Worm (Caenorhabditis elegans) whole organism, L4 larva: ENCODE measurements around the gene him-4.

Experiments used
- F10B5.3 ChIP-seq: sonication (generic microtip); optimal IDR thresholded peaks from 2 replicates; lab custom pipeline; 2016; ENCODE audit warnings: mild to moderate bottlenecking, missing genetic modification characterization, missing compliant biosample characterization
- F26F4.8 ChIP-seq: fragments of 200-800 bp; sonication (Bioruptor generic); conservative IDR thresholded peaks from 2 replicates; pipeline ENCODE4 v1.3.6; 2022; ENCODE audit warnings: missing genetic modification characterization, missing compliant biosample characterization
- F49E8.2 ChIP-seq: sonication (generic microtip); optimal IDR thresholded peaks from 2 replicates; lab custom pipeline; 2016; ENCODE audit warnings: missing compliant biosample characterization, mild to moderate bottlenecking, missing genetic modification characterization, borderline replicate concordance
- Y48G9A.11 ChIP-seq: fragments of 200-800 bp; sonication (Bioruptor generic); IDR thresholded peaks from 2 replicates; pipeline ENCODE4 v1.3.6; 2022; ENCODE audit warnings: missing genetic modification reagents, missing genetic modification characterization, missing compliant biosample characterization
- ZK337.2 ChIP-seq: fragments of 200-800 bp; sonication (Bioruptor generic); IDR thresholded peaks from 2 replicates; pipeline ENCODE4 v1.3.6; 2022; ENCODE audit warnings: missing genetic modification reagents, missing genetic modification characterization, missing compliant biosample characterization
- aha-1 ChIP-seq: fragments of 150-350 bp; peaks from one replicate; lab custom pipeline; 2014; ENCODE audit warnings: missing biosample characterization, missing genetic modification characterization
- aly-2 ChIP-seq: sonication (generic microtip); optimal IDR thresholded peaks from 2 replicates; lab custom pipeline; 2018; ENCODE audit warnings: missing biosample characterization, missing genetic modification characterization
- ceh-20 ChIP-seq: fragments of 200-800 bp; sonication (Bioruptor generic); IDR thresholded peaks from 2 replicates; pipeline ENCODE4 v1.3.6; 2022; ENCODE audit warnings: missing genetic modification reagents, missing genetic modification characterization, missing compliant biosample characterization
- ceh-32 ChIP-seq: sonication (generic microtip); optimal IDR thresholded peaks from 2 replicates; lab custom pipeline; 2016; ENCODE audit warnings: mild to moderate bottlenecking, missing genetic modification characterization, missing compliant biosample characterization; ENCODE audit not compliant: poor library complexity
- ceh-62 ChIP-seq: sonication (generic microtip); optimal IDR thresholded peaks from 2 replicates; lab custom pipeline; 2017; ENCODE audit warnings: missing biosample characterization, missing genetic modification characterization
- ceh-82 ChIP-seq: sonication (generic microtip); optimal IDR thresholded peaks from 2 replicates; lab custom pipeline; 2017; ENCODE audit warnings: missing biosample characterization, missing genetic modification characterization
- ctbp-1 ChIP-seq: fragments of 200-800 bp; sonication (Bioruptor generic); IDR thresholded peaks from 2 replicates; pipeline ENCODE4 v1.3.6; 2022; ENCODE audit warnings: missing genetic modification reagents, missing genetic modification characterization, missing compliant biosample characterization
- daf-16 ChIP-seq, 3 experiments: sonication (generic microtip); optimal IDR thresholded peaks; 2 replicates each; lab custom pipeline; 2016 to 2017; ENCODE audit warnings: missing genetic modification characterization in 3 of 3, missing genetic modification reagents in 3 of 3, mild to moderate bottlenecking in 2 of 3, missing compliant biosample characterization in 2 of 3, missing biosample characterization in 1 of 3, moderate library complexity in 1 of 3
- dmd-6 ChIP-seq: fragments of 200-800 bp; sonication (Bioruptor generic); IDR thresholded peaks from 2 replicates; pipeline ENCODE4 v1.3.6; 2022; ENCODE audit warnings: missing genetic modification reagents, missing genetic modification characterization, missing compliant biosample characterization
- dmd-8 ChIP-seq: fragments of 200-800 bp; sonication (Bioruptor generic); IDR thresholded peaks from 2 replicates; pipeline ENCODE4 v1.3.6; 2022; ENCODE audit warnings: missing genetic modification characterization, missing compliant biosample characterization
- dve-1 ChIP-seq: sonication (generic microtip); optimal IDR thresholded peaks from 2 replicates; lab custom pipeline; 2017; ENCODE audit warnings: antibody characterized with exemption, mild to moderate bottlenecking, missing genetic modification characterization, missing compliant biosample characterization; ENCODE audit not compliant: insufficient read depth
- fkh-10 ChIP-seq: fragments of 150-350 bp; optimal IDR thresholded peaks from 2 replicates; lab custom pipeline; 2014; ENCODE audit warnings: missing biosample characterization, missing genetic modification reagents, missing genetic modification characterization
- fos-1 ChIP-seq: fragments of 150-350 bp; optimal IDR thresholded peaks from 2 replicates; lab custom pipeline; 2014; ENCODE audit warnings: missing biosample characterization, missing genetic modification characterization
- hlh-11 ChIP-seq: fragments of 200-800 bp; sonication (Bioruptor generic); optimal IDR thresholded peaks from 2 replicates; lab custom pipeline; 2018; ENCODE audit warnings: mild to moderate bottlenecking, missing genetic modification characterization, missing compliant biosample characterization
- hlh-30 ChIP-seq: sonication (generic microtip); optimal IDR thresholded peaks from 2 replicates; lab custom pipeline; 2017; ENCODE audit warnings: antibody characterized with exemption, mild to moderate bottlenecking, missing genetic modification characterization, missing compliant biosample characterization; ENCODE audit not compliant: insufficient read depth
- jun-1 ChIP-seq: fragments of 150-350 bp; optimal IDR thresholded peaks from 2 replicates; lab custom pipeline; 2014; ENCODE audit warnings: missing biosample characterization, missing genetic modification reagents, missing genetic modification characterization
- lin-15B ChIP-seq: fragments of 150-350 bp; sonication (generic microtip); optimal IDR thresholded peaks from 3 replicates; lab custom pipeline; 2014; ENCODE audit warnings: missing biosample characterization, missing genetic modification characterization
- lir-3 ChIP-seq: sonication (generic microtip); optimal IDR thresholded peaks from 2 replicates; lab custom pipeline; 2016; ENCODE audit warnings: mild to moderate bottlenecking, missing genetic modification characterization, missing compliant biosample characterization
- lsy-2 ChIP-seq, 2 experiments: fragments of 150-350 bp in 1 of 2; sonication (generic microtip) in 1 of 2; optimal IDR thresholded peaks; 2 replicates each; lab custom pipeline; 2014 to 2017; ENCODE audit warnings: missing biosample characterization in 2 of 2, missing genetic modification characterization in 2 of 2
- mdl-1 ChIP-seq, 2 experiments: fragments of 150-350 bp in 1 of 2; sonication (generic microtip) in 1 of 2; optimal IDR thresholded peaks; 2 replicates each; lab custom pipeline; 2014 to 2017; ENCODE audit warnings: missing biosample characterization in 2 of 2, missing genetic modification characterization in 2 of 2
- mes-2 ChIP-seq: sonication (generic microtip); optimal IDR thresholded peaks from 2 replicates; lab custom pipeline; 2016; ENCODE audit warnings: missing genotype, mild to moderate bottlenecking, missing genetic modification characterization, missing compliant biosample characterization; ENCODE audit not compliant: poor library complexity, severe bottlenecking
- nhr-102 ChIP-seq: sonication (generic microtip); optimal IDR thresholded peaks from 2 replicates; lab custom pipeline; 2016; ENCODE audit warnings: mild to moderate bottlenecking, missing genetic modification characterization, moderate library complexity, missing compliant biosample characterization
- nhr-111 ChIP-seq: fragments of 200-800 bp; sonication (Bioruptor generic); optimal IDR thresholded peaks from 2 replicates; lab custom pipeline; 2018; ENCODE audit warnings: mild to moderate bottlenecking, missing genetic modification characterization, missing compliant biosample characterization
- nhr-28 ChIP-seq: fragments of 150-350 bp; optimal IDR thresholded peaks from 2 replicates; lab custom pipeline; 2014; ENCODE audit warnings: missing biosample characterization, missing genetic modification characterization
- nhr-41 ChIP-seq: fragments of 200-800 bp; sonication (Bioruptor generic); IDR thresholded peaks from 2 replicates; pipeline ENCODE4 v1.3.6; 2022; ENCODE audit warnings: missing genetic modification reagents, missing genetic modification characterization, missing compliant biosample characterization
- nhr-42 ChIP-seq: fragments of 200-800 bp; sonication (Bioruptor generic); IDR thresholded peaks from 2 replicates; pipeline ENCODE4 v1.3.6; 2022; ENCODE audit warnings: missing genetic modification characterization, missing compliant biosample characterization
- nhr-77 ChIP-seq: fragments of 150-350 bp; optimal IDR thresholded peaks from 2 replicates; lab custom pipeline; 2014; ENCODE audit warnings: missing biosample characterization, missing genetic modification characterization
- pha-4 ChIP-seq, 2 experiments: fragments of 150-350 bp in 1 of 2; fragments of 200-800 bp in 1 of 2; sonication (Bioruptor generic) in 1 of 2; IDR thresholded peaks in 1 of 2; optimal IDR thresholded peaks in 1 of 2; 2 replicates each; pipeline versions ENCODE4 v1.3.6 to Lab custom; 2014 to 2022; ENCODE audit warnings: missing genetic modification characterization in 2 of 2, missing genetic modification reagents in 2 of 2, missing biosample characterization in 1 of 2, missing compliant biosample characterization in 1 of 2
- php-3 ChIP-seq: fragments of 200-800 bp; sonication (Bioruptor generic); IDR thresholded peaks from 2 replicates; pipeline ENCODE4 v1.3.6; 2022; ENCODE audit warnings: missing genetic modification reagents, missing genetic modification characterization, missing compliant biosample characterization
- rbr-2 ChIP-seq: sonication (generic microtip); optimal IDR thresholded peaks from 2 replicates; lab custom pipeline; 2016; ENCODE audit warnings: missing genotype, missing genetic modification characterization, missing compliant biosample characterization
- snpc-4 ChIP-seq: fragments of 150-350 bp; optimal IDR thresholded peaks from 2 replicates; lab custom pipeline; 2014; ENCODE audit warnings: missing biosample characterization, missing genetic modification characterization
- spr-1 ChIP-seq: sonication (generic microtip); optimal IDR thresholded peaks from 2 replicates; lab custom pipeline; 2016; ENCODE audit warnings: mild to moderate bottlenecking, missing genetic modification characterization, missing compliant biosample characterization
- tag-97 ChIP-seq: fragments of 200-800 bp; sonication (Bioruptor generic); IDR thresholded peaks from 2 replicates; pipeline ENCODE4 v1.3.6; 2022; ENCODE audit warnings: missing genetic modification characterization, missing compliant biosample characterization
- unc-130 ChIP-seq: sonication (generic microtip); optimal IDR thresholded peaks from 2 replicates; lab custom pipeline; 2016; ENCODE audit warnings: missing genetic modification reagents, missing genetic modification characterization, missing compliant biosample characterization
- unc-62 ChIP-seq, 3 experiments: fragments of 150-350 bp in 1 of 3; sonication (generic microtip); optimal IDR thresholded peaks in 2 of 3; peaks in 1 of 3; 1 replicate in 1 of 3; 2 replicates in 2 of 3; lab custom pipeline; 2014 to 2017; ENCODE audit warnings: missing biosample characterization in 3 of 3, missing genetic modification characterization in 3 of 3, missing genetic modification reagents in 3 of 3, missing genotype in 1 of 3
- vab-7 ChIP-seq: fragments of 200-800 bp; sonication (Bioruptor generic); IDR thresholded peaks from 2 replicates; pipeline ENCODE4 v1.3.6; 2022; ENCODE audit warnings: missing genetic modification reagents, missing genetic modification characterization, missing compliant biosample characterization
- zip-11 ChIP-seq: fragments of 200-800 bp; sonication (Bioruptor generic); IDR thresholded peaks from 2 replicates; pipeline ENCODE4 v1.3.6; 2022; ENCODE audit warnings: missing genetic modification characterization, missing compliant biosample characterization
- ztf-7 ChIP-seq: fragments of 150-350 bp; optimal IDR thresholded peaks from 2 replicates; lab custom pipeline; 2014; ENCODE audit warnings: missing biosample characterization, missing genetic modification characterization

him-4 gene

DNA sequence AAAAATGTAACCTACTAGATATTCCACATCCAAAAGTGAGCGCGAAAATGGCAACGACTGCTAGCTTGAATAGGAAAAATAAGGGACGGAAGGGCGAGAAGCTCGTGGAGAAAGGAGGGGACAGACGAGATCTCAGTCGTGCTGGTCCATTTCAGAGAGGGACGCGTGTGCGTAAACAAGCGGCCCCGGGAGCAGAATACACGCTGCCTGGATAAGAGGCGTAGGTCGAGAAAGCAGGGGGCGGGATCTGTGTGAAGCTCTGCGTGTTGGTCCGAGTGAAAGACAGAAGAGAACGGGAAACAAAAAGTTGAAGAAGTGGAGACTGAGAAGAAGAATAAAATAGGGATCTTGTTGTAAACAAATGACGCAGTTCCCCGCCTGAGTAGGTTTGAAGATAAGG lies 48.8 kb upstream of the him-4 start, which contains the start of gene T14B1.1 (continued):
- TF ChIP-seq unc-62 (GFP tag; optimal IDR thresholded peaks at IDR 0.05 in 1 of 2; lab: Kevin White, UChicago) (peak in 1 of 2 experiments; percentile 32), unc-62 (tag; optimal IDR thresholded peaks at IDR 0.05; lab: Kevin White, UChicago) (no peak), lir-3 (tag; lab: Kevin White, UChicago) (no peak), php-3 (no peak), tag-97 (GFP tag; lab: Robert Waterston, UW) (no peak), nhr-111 (no peak), aha-1 (tag; lab: Kevin White, UChicago) (peak; percentile 98), ceh-32 (tag; lab: Kevin White, UChicago) (no peak), hlh-11 (tag; lab: Kevin White, UChicago) (peak; percentile 26), nhr-41 (GFP tag; lab: Robert Waterston, UW) (no peak), snpc-4 (tag; lab: Kevin White, UChicago) (no peak), nhr-102 (tag; lab: Kevin White, UChicago) (no peak), aly-2 (no peak), ZK337.2 (GFP tag; lab: Robert Waterston, UW) (no peak), ceh-62 (tag; lab: Kevin White, UChicago) (no peak), mdl-1 (tag; optimal IDR thresholded peaks at IDR 0.05; lab: Kevin White, UChicago) (peak; percentile 2 to 69), nhr-77 (tag; lab: Kevin White, UChicago) (no peak), spr-1 (tag; lab: Kevin White, UChicago) (no peak)
- TF ChIP-seq, all 104 proteins: peak for 12

DNA sequence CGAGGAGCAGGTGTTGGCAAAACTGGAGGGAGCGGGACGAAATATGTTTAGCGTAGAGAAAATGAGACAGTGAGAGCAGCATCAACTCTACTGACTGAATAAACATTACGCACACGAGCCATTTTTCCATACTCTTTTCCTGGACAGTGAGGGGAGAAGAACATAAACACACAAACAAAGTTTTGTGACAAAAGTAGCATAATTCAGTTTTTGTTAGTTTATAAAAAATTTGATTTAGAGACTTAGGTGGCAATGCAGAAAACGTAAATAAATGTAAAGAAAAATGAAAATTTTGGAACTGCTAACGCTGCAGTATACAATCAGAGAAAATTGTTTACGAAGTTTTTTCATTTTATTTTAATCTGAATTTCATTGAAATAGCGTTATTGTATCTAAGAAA lies 44.1 kb upstream of the him-4 start:
- TF ChIP-seq unc-62 (GFP tag; optimal IDR thresholded peaks at IDR 0.05 in 1 of 2; lab: Kevin White, UChicago), result peak in 1 of 2 experiments; percentile 83
- no peak for TF ChIP-seq unc-62 (tag; optimal IDR thresholded peaks at IDR 0.05; lab: Kevin White, UChicago)
- no peak for TF ChIP-seq dve-1
- peak; percentile 32 for TF ChIP-seq hlh-30 (tag; lab: Kevin White, UChicago)
- TF ChIP-seq dmd-8 (GFP tag; lab: Robert Waterston, UW), result no peak
- TF ChIP-seq ceh-82 (tag; lab: Kevin White, UChicago), result no peak
- no peak for TF ChIP-seq daf-16 (GFP tag; optimal IDR thresholded peaks at IDR 0.05; lab: Kevin White, UChicago)
- peak; percentile 64 for TF ChIP-seq daf-16 (tag; optimal IDR thresholded peaks at IDR 0.05; lab: Kevin White, UChicago)
- TF ChIP-seq Y48G9A.11, result no peak
- TF ChIP-seq nhr-28 (tag; lab: Kevin White, UChicago), result peak; percentile 30

DNA sequence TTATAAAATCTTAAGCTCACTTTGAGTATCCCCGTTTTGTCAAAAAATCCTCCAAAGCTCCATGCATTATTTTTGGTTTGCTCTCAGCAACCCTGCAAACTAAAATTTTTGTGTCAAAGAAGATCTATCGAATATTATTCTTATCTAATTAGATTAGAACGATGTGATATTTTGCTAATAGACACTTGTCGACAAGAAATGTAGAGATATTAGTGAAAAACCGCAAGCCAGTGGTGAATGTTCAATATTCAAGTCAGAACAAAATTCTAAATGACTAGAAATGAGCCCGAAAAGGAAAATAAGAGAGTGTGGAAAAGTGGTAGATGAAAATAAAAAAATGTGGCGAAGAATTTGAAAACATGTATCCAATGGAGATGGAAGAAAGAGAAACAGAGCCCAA lies 42.6 kb upstream of the him-4 start, which contains the start of gene C43C3.4:
Gene C43C3.4, minus strand, starts transcription at position 101 of the 400 bp plus-strand sequence.
- TF ChIP-seq F26F4.8 (GFP tag; lab: Robert Waterston, UW), result no peak
- TF ChIP-seq F49E8.2 (tag; lab: Kevin White, UChicago), result no peak

DNA sequence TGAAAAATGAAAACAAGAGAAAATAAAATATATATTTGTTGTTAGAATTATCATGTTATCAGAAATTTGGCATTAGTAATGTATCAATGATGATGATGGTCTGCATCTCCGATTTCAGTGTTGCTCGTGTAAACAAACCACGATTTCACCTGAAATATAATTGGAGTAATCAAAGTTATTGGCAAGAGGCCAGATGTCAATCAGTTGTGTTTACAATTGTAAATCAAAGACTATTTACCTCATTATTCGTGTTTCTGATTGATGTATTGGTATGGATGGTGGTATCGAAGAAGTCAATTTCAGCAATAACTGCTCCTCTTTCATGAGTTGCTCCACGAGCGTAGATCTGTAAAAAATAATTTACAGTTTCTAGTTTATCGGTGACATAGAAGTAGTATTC lies 41.4 kb upstream of the him-4 start:
- no peak for TF ChIP-seq unc-130 (GFP tag; lab: Kevin White, UChicago)
- TF ChIP-seq lsy-2 (tag; optimal IDR thresholded peaks at IDR 0.05; lab: Kevin White, UChicago), result no peak
- peak; percentile 76 for TF ChIP-seq dmd-6 (GFP tag; lab: Robert Waterston, UW)
- no peak for TF ChIP-seq jun-1
- 0 out of 2 replicates have a peak, but pooled peaks have one; percentile 25 for TF ChIP-seq ceh-20 (GFP tag; lab: Robert Waterston, UW)
- TF ChIP-seq vab-7 (GFP tag; lab: Robert Waterston, UW), result no peak
- TF ChIP-seq F10B5.3 (tag; lab: Kevin White, UChicago), result no peak
- peak; percentile 12 for TF ChIP-seq hlh-11 (tag; lab: Kevin White, UChicago)
- TF ChIP-seq php-3, result 0 out of 2 replicates have a peak, but pooled peaks have one; percentile 16
- TF ChIP-seq mes-2 (tag; lab: Kevin White, UChicago), result no peak
- no peak for TF ChIP-seq lin-15B (tag; lab: Kevin White, UChicago)
- TF ChIP-seq ztf-7 (tag; lab: Kevin White, UChicago), result no peak
- TF ChIP-seq pha-4 (GFP tag; IDR thresholded peaks at IDR 0.05; lab: Robert Waterston, UW), result no peak
- TF ChIP-seq pha-4 (tag; optimal IDR thresholded peaks at IDR 0.05; lab: Kevin White, UChicago), result no peak
- no peak for TF ChIP-seq fkh-10
- no peak for TF ChIP-seq zip-11 (GFP tag; lab: Robert Waterston, UW)
- no peak for TF ChIP-seq fos-1 (tag; lab: Kevin White, UChicago)
- no peak for TF ChIP-seq nhr-42 (GFP tag; lab: Robert Waterston, UW)
- TF ChIP-seq F49E8.2 (tag; lab: Kevin White, UChicago), result no peak
- no peak for TF ChIP-seq aly-2
- TF ChIP-seq daf-16 (GFP tag; optimal IDR thresholded peaks at IDR 0.05; lab: Kevin White, UChicago), result no peak
- peak; percentile 97 for TF ChIP-seq daf-16 (tag; optimal IDR thresholded peaks at IDR 0.05; lab: Kevin White, UChicago)
- no peak for TF ChIP-seq ctbp-1 (GFP tag; lab: Robert Waterston, UW)
- no peak for TF ChIP-seq nhr-77 (tag; lab: Kevin White, UChicago)
- no peak for TF ChIP-seq mdl-1 (tag; optimal IDR thresholded peaks at IDR 0.05; lab: Kevin White, UChicago)
- TF ChIP-seq tag-97 (GFP tag; lab: Robert Waterston, UW), result no peak
- no peak for TF ChIP-seq rbr-2 (tag; lab: Kevin White, UChicago)
